Fruit fly (Drosophila melanogaster) whole organism, pupa: ENCODE data around the gene CG18731.
A peak's percentile ranks its signal among the peaks of the same experiment; 100 is the strongest.

Experiments
- CG15710 ChIP-seq: fragments of 200-800 bp; sonication (Bioruptor generic); optimal IDR thresholded peaks from 2 replicates; lab custom pipeline; 2018; ENCODE audit warnings: missing biosample characterization, mild to moderate bottlenecking, missing genetic modification characterization, moderate library complexity
- CG34367 ChIP-seq: fragments of 200-800 bp; sonication (Bioruptor generic); optimal IDR thresholded peaks from 2 replicates; lab custom pipeline; 2018; ENCODE audit warnings: missing biosample characterization, mild to moderate bottlenecking, missing genetic modification characterization
- EcR ChIP-seq: fragments of 200-800 bp; sonication (Bioruptor generic); optimal IDR thresholded peaks from 3 replicates; lab custom pipeline; 2019; ENCODE audit warnings: missing biosample characterization, missing genetic modification characterization, mild to moderate bottlenecking, moderate library complexity, missing genetic modification reagents
- Pif1B ChIP-seq: fragments of 200-800 bp; sonication (Bioruptor generic); optimal IDR thresholded peaks from 3 replicates; lab custom pipeline; 2016; ENCODE audit warnings: missing biosample characterization, missing genetic modification characterization

DNA sequence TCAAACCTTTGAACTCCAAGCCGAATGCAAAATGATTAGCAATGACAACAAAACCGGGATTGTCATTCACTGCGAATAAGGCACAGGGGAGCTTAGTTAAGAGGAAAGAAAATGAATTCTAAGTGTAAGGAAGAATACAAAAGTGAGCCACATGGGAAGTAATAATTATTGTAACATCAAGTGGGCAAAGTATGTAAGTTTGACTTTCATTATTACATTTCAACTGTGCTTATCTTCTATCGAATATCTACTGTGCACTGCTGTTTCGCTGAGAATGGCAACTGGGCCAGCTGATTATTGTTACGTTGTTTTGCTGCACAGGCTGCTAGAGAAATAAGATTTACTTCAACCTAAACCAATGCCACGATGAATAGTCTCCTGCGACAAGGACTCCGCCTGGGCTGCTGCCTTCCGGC, 11.9 kb downstream of the CG18731 start, which contains the start of the genes CG7601 and CIA30:
- TF ChIP-seq EcR (GFP tag; lab: Kevin White, UChicago): peak; percentile 61
- peak; percentile 96 for TF ChIP-seq CG34367 (tag; lab: Kevin White, UChicago)
- TF ChIP-seq CG15710 (tag; lab: Kevin White, UChicago): peak; percentile 99
- TF ChIP-seq Pif1B (GFP tag; lab: Kevin White, UChicago): peak; percentile 98
